Fruit fly (Drosophila melanogaster) whole organism, wandering third instar larva: ENCODE measurements around the gene CG3662.
A peak's percentile ranks its signal among the peaks of the same experiment; 100 is the strongest.

ENCODE experiments used
- CrebA ChIP-seq: fragments of 200-800 bp; sonication (Bioruptor generic); optimal IDR thresholded peaks from 2 replicates; lab custom pipeline; 2016; ENCODE audit warnings: missing biosample characterization, mild to moderate bottlenecking, missing genetic modification characterization, borderline replicate concordance
- Dif ChIP-seq: fragments of 200-275, 200-300 bp; sonication (Bioruptor generic); optimal IDR thresholded peaks from 2 replicates; lab custom pipeline; 2018; ENCODE audit warnings: missing biosample characterization, missing genetic modification characterization; ENCODE audit not compliant: partially characterized antibody
- Jra ChIP-seq: sonication (Bioruptor generic); optimal IDR thresholded peaks from 2 replicates; lab custom pipeline; 2016; ENCODE audit warnings: missing biosample characterization, missing genetic modification characterization
- Mio ChIP-seq: sonication (Bioruptor generic); optimal IDR thresholded peaks from 2 replicates; lab custom pipeline; 2016; ENCODE audit warnings: missing biosample characterization, missing genetic modification characterization
- Myc ChIP-seq: fragments of >200 bp; optimal IDR thresholded peaks from 2 replicates; lab custom pipeline; 2017
- N ChIP-seq: fragments of >200 bp; optimal IDR thresholded peaks from 2 replicates; lab custom pipeline; 2018; ENCODE audit warnings: missing biosample characterization, missing external identifiers, missing genetic modification characterization
- Rel ChIP-seq, 2 experiments: fragments of 200-800 bp; sonication (Bioruptor generic) in 1 of 2; optimal IDR thresholded peaks; 2 replicates in 1 of 2; 3 replicates in 1 of 2; lab custom pipeline; 2016 to 2019; ENCODE audit warnings: mild to moderate bottlenecking in 2 of 2, missing biosample characterization in 2 of 2, missing genetic modification characterization in 2 of 2, moderate library complexity in 1 of 2
- Sp1 ChIP-seq: fragments of 200-800 bp; sonication (Bioruptor generic); optimal IDR thresholded peaks from 3 replicates; lab custom pipeline; 2019; ENCODE audit warnings: missing biosample characterization, mild to moderate bottlenecking, missing genetic modification characterization, moderate library complexity
- h ChIP-seq: fragments of 200-800 bp; sonication (Bioruptor generic); optimal IDR thresholded peaks from 3 replicates; lab custom pipeline; 2016; ENCODE audit warnings: missing biosample characterization, mild to moderate bottlenecking, missing genetic modification characterization
- jim ChIP-seq: fragments of 175-275, 200-325 bp; sonication (Bioruptor generic); optimal IDR thresholded peaks from 2 replicates; lab custom pipeline; 2016; ENCODE audit warnings: missing biosample characterization, mild to moderate bottlenecking, missing genetic modification characterization
- lola ChIP-seq: fragments of >200 bp; optimal IDR thresholded peaks from 2 replicates; lab custom pipeline; 2017; ENCODE audit warnings: missing biosample characterization, missing genetic modification characterization
- psq ChIP-seq: fragments of 200-800 bp; sonication (Bioruptor generic); optimal IDR thresholded peaks from 3 replicates; lab custom pipeline; 2017; ENCODE audit warnings: missing biosample characterization, mild to moderate bottlenecking, missing genetic modification characterization, moderate library complexity
- sage ChIP-seq: fragments of 200-800 bp; sonication (Bioruptor generic); optimal IDR thresholded peaks from 2 replicates; lab custom pipeline; 2016; ENCODE audit warnings: missing biosample characterization, mild to moderate bottlenecking, missing genetic modification characterization
- usp ChIP-seq: fragments of >200 bp; optimal IDR thresholded peaks from 2 replicates; lab custom pipeline; 2017; ENCODE audit warnings: missing biosample characterization, missing genetic modification characterization

DNA sequence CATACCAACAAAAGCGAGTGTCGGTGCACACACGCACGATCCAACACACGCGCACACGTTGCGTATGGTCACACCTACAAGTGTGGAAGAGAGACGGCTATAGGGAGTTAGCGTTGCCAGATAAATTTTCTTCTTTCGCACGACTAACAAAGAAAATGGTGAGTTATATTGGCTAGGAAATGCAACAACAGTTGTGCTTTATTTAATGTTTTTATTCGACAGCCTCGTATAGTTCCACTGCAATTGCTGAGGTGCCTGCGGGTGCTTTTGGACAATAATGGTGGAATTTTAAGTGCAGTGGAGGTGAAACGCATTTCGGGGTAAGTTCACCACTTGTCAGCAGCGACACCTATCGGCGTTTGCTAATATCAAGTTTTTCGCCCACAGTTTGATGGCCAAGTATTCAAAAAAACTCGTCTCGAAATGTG is 50.3 kb downstream of the CG3662 start:
- TF ChIP-seq CrebA (no peak), usp (GFP tag; lab: Kevin White, UChicago) (no peak), lola (no peak), h (peak; percentile 34), Dif (GFP tag; lab: Kevin White, UChicago) (peak; percentile 29), psq (no peak), Myc (lab: Kevin White, UChicago) (peak; percentile 80), Mio (no peak), jim (GFP tag; lab: Kevin White, UChicago) (no peak), Rel (GFP tag; optimal IDR thresholded peaks at IDR 0.05; lab: Kevin White, UChicago) (no peak), Rel (tag; optimal IDR thresholded peaks at IDR 0.05; lab: Kevin White, UChicago) (no peak), Jra (peak; percentile 26), sage (GFP tag; lab: Kevin White, UChicago) (no peak), N (no peak), Sp1 (GFP tag; lab: Kevin White, UChicago) (no peak)
